Worm (Caenorhabditis elegans): ENCODE data around the gene Y39D8A.1.

Y39D8A.1 gene

ce11 chrV:414630-415029, 3.9 kb upstream of the Y39D8A.1 start, which contains the start of gene dod-19:
Gene dod-19 (minus strand): TSS chrV:414759.
- TF ChIP-seq C17E4.6 (GFP tag; IDR thresholded peaks at IDR 0.05) (no peak), nhr-80 (tag; optimal IDR thresholded peaks at IDR 0.05) (peak; percentile 17), repo-1 (tag; optimal IDR thresholded peaks at IDR 0.05) (no peak), ceh-79 (tag; optimal IDR thresholded peaks at IDR 0.05) (no peak), pha-4 (tag; optimal IDR thresholded peaks at IDR 0.05) (no peak), B0019.2 (GFP tag; conservative IDR thresholded peaks at IDR 0.05) (no peak), athp-1 (tag; optimal IDR thresholded peaks at IDR 0.05) (no peak), ztf-26 (tag; optimal IDR thresholded peaks at IDR 0.05) (no peak)

- TF ChIP-seq unc-62 (GFP tag; optimal IDR thresholded peaks at IDR 0.05), result peak; percentile 46
- peak; percentile 24 for TF ChIP-seq nhr-80 (tag; optimal IDR thresholded peaks at IDR 0.05)
- no peak for TF ChIP-seq B0035.1 (tag; optimal IDR thresholded peaks at IDR 0.05)
Observed at ce11 chrV:415072-415471, 3.5 kb upstream of the Y39D8A.1 start.

ce11 chrV:417656-418353, 727 bp upstream of the Y39D8A.1 start, which contains the start of gene irg-8:
Gene irg-8 (minus strand): TSS chrV:417706.
- TF ChIP-seq atf-7 (tag; optimal IDR thresholded peaks at IDR 0.05) (peak; percentile 79), unc-62 (GFP tag; optimal IDR thresholded peaks at IDR 0.05) (peak; percentile 70), hlh-12 (tag; optimal IDR thresholded peaks at IDR 0.05) (no peak), let-607 (tag; optimal IDR thresholded peaks at IDR 0.05) (peak in 1 of 2 experiments; percentile 45), nhr-80 (tag; optimal IDR thresholded peaks at IDR 0.05) (peak; percentile 35)

ce11 chrV:422133-422532, 3.6 kb downstream of the Y39D8A.1 start, which contains the start of gene dod-20:
Gene dod-20 (plus strand): TSS chrV:422433.
- 0 out of 2 replicates have a peak, but pooled peaks have one; percentile 22 for TF ChIP-seq cebp-1 (GFP tag; IDR thresholded peaks at IDR 0.05)
- TF ChIP-seq cebp-1 (tag; optimal IDR thresholded peaks at IDR 0.05), result no peak
- TF ChIP-seq nhr-80 (tag; optimal IDR thresholded peaks at IDR 0.05), result peak; percentile 34
- TF ChIP-seq unc-130 (GFP tag; optimal IDR thresholded peaks at IDR 0.05), result no peak

ce11 chrV:424140-424539, 5.6 kb downstream of the Y39D8A.1 start, which contains the start of gene B0554.5:
Gene B0554.5 (plus strand): TSS chrV:424440.
- TF ChIP-seq Y79H2A.3 (GFP tag; conservative IDR thresholded peaks at IDR 0.05) (no peak), B0035.1 (tag; optimal IDR thresholded peaks at IDR 0.05) (no peak), ceh-58 (GFP tag; IDR thresholded peaks at IDR 0.05) (no peak), Y56A3A.18 (GFP tag; IDR thresholded peaks at IDR 0.05) (no peak), mxl-1 (tag; optimal IDR thresholded peaks at IDR 0.05) (no peak)

- TF ChIP-seq lsy-27 (tag; optimal IDR thresholded peaks at IDR 0.05; ENCODE audit: borderline replicate concordance, insufficient read depth), result no peak
- no peak for TF ChIP-seq ZK185.1 (tag; optimal IDR thresholded peaks at IDR 0.05; ENCODE audit: poor library complexity, severe bottlenecking)
- no peak for TF ChIP-seq ekl-4 (GFP tag; IDR thresholded peaks at IDR 0.05)
- TF ChIP-seq madf-6 (GFP tag; IDR thresholded peaks at IDR 0.05), result no peak
Observed at ce11 chrV:428844-429243, 10.3 kb downstream of the Y39D8A.1 start, which contains the start of gene B0554.4. Gene B0554.4 (plus strand): TSS chrV:429144.

- TF ChIP-seq ztf-18 (tag; optimal IDR thresholded peaks at IDR 0.05) (no peak), nfyb-1 (GFP tag; IDR thresholded peaks at IDR 0.05) (no peak), mel-28 (tag; optimal IDR thresholded peaks at IDR 0.05; ENCODE audit: borderline replicate concordance) (no peak), nhr-80 (tag; optimal IDR thresholded peaks at IDR 0.05) (no peak), dox-1 (GFP tag; IDR thresholded peaks at IDR 0.05) (no peak), lin-40 (tag; optimal IDR thresholded peaks at IDR 0.05) (no peak), ztf-3 (GFP tag; optimal IDR thresholded peaks at IDR 0.05) (no peak), sdz-38 (tag; optimal IDR thresholded peaks at IDR 0.05) (no peak), lir-1 (GFP tag; conservative IDR thresholded peaks at IDR 0.05) (no peak), lin-35 (GFP tag; optimal IDR thresholded peaks at IDR 0.05) (no peak), atf-7 (tag; optimal IDR thresholded peaks at IDR 0.05) (no peak), fkh-3 (tag; optimal IDR thresholded peaks at IDR 0.05) (no peak), ekl-4 (GFP tag; IDR thresholded peaks at IDR 0.05) (no peak)
Observed at ce11 chrV:432991-433390, 14.5 kb downstream of the Y39D8A.1 start.

All from whole organism, young adult.